Worm (Caenorhabditis elegans): ENCODE measurements around the gene Y51H7BR.7.

- TF ChIP-seq lin-13 (GFP tag; optimal IDR thresholded peaks at IDR 0.05) = no peak
- no peak for TF ChIP-seq mdl-1 (tag; optimal IDR thresholded peaks at IDR 0.05)
- TF ChIP-seq nhr-47 (tag; optimal IDR thresholded peaks at IDR 0.05) = no peak
- no peak for TF ChIP-seq lin-15B (tag; optimal IDR thresholded peaks at IDR 0.05)
- no peak for TF ChIP-seq snpc-4 (tag; optimal IDR thresholded peaks at IDR 0.05)
These were observed 48.1 kb downstream of the Y51H7BR.7 start for ce11 chrII:1477295-1477694.

Measured in whole organism, L1 larva.